Fruit fly (Drosophila melanogaster) whole organism, prepupa: Measurements from ENCODE around the gene mRpS14.
A peak's percentile ranks its signal among the peaks of the same experiment; 100 is the strongest.

Experiments used
- CG11294 ChIP-seq: fragments of 200-800 bp; sonication (Bioruptor generic); IDR thresholded peaks from 2 replicates; pipeline ENCODE4 v1.3.6; 2022; ENCODE audit warnings: missing biosample characterization, missing genetic modification characterization
- CG34406 ChIP-seq: fragments of 200-800 bp; sonication (Bioruptor generic); optimal IDR thresholded peaks from 3 replicates; lab custom pipeline; 2016; ENCODE audit warnings: missing biosample characterization, missing genetic modification characterization
- CG4318 ChIP-seq: fragments of 200-800 bp; sonication (Bioruptor generic); optimal IDR thresholded peaks from 3 replicates; lab custom pipeline; 2017; ENCODE audit warnings: missing biosample characterization, mild to moderate bottlenecking, missing genetic modification characterization
- CG6854 ChIP-seq: fragments of 200-800 bp; sonication (Bioruptor generic); optimal IDR thresholded peaks from 2 replicates; lab custom pipeline; 2017; ENCODE audit warnings: missing biosample characterization, mild to moderate bottlenecking, missing genetic modification characterization
- Gug ChIP-seq: fragments of 200-800 bp; sonication (Bioruptor generic); IDR thresholded peaks from 2 replicates; pipeline ENCODE4 v1.3.6; 2022; ENCODE audit warnings: missing biosample characterization, missing genetic modification characterization
- Hr38 ChIP-seq: sonication (Bioruptor generic); optimal IDR thresholded peaks from 2 replicates; lab custom pipeline; 2016; ENCODE audit warnings: missing biosample characterization, missing genetic modification characterization
- Hr39 ChIP-seq: fragments of 200-800 bp; sonication (Bioruptor generic); optimal IDR thresholded peaks from 2 replicates; lab custom pipeline; 2016; ENCODE audit warnings: missing biosample characterization, missing genetic modification characterization
- Hr4 ChIP-seq: fragments of 200-800 bp; sonication (Bioruptor generic); optimal IDR thresholded peaks from 3 replicates; lab custom pipeline; 2016; ENCODE audit warnings: missing biosample characterization, missing genetic modification characterization
- Met ChIP-seq: fragments of 200-800 bp; sonication (Bioruptor generic); optimal IDR thresholded peaks from 3 replicates; lab custom pipeline; 2016; ENCODE audit warnings: missing biosample characterization, missing genetic modification characterization
- Sox102F ChIP-seq: fragments of 200-800 bp; sonication (Bioruptor generic); optimal IDR thresholded peaks from 2 replicates; lab custom pipeline; 2016; ENCODE audit warnings: missing biosample characterization, mild to moderate bottlenecking, missing genetic modification characterization
- dsx ChIP-seq: fragments of 200-800 bp; optimal IDR thresholded peaks from 3 replicates; lab custom pipeline; 2019; ENCODE audit warnings: missing biosample characterization, mild to moderate bottlenecking, missing genetic modification characterization, moderate library complexity; ENCODE audit not compliant: poor library complexity, severe bottlenecking
- eg ChIP-seq: fragments of 200-800 bp; sonication (Bioruptor generic); IDR thresholded peaks from 3 replicates; pipeline ENCODE4 v1.3.6; 2022; ENCODE audit warnings: missing biosample characterization, missing genetic modification characterization
- fd85E ChIP-seq: fragments of 200-800 bp; sonication (Bioruptor generic); optimal IDR thresholded peaks from 3 replicates; lab custom pipeline; 2016; ENCODE audit warnings: missing biosample characterization, missing genetic modification characterization
- salr ChIP-seq, 2 experiments: fragments of 200-800 bp; sonication (Bioruptor generic); optimal IDR thresholded peaks; 3 replicates each; lab custom pipeline; 2016 to 2018; ENCODE audit warnings: missing biosample characterization in 2 of 2, missing genetic modification characterization in 2 of 2, mild to moderate bottlenecking in 1 of 2

DNA sequence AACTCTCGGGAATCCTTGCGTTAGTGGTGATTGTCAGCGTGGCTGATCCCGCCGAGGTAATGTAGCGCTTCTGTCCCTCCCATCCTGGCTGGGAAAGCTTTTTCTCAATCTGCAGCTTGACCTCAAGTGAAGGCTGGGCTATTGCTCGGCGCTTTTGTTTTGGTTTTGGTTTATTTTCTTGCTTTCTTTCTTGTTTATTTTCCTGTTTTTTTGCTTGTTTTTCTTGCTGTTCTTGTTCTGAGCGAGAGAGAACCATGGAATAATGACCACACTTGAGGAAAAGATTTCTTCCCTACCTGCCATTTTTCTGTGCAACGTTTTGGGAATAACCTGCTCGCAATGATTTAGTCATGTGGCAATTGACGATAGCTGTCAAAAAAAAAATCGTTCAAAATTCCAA, 5.0 kb upstream of the mRpS14 start:
- no peak for TF ChIP-seq CG34406 (GFP tag; lab: Kevin White, UChicago)
- no peak for TF ChIP-seq Met (GFP tag; lab: Kevin White, UChicago)
- TF ChIP-seq Hr38 (GFP tag; lab: Kevin White, UChicago) = no peak
- TF ChIP-seq Sox102F = no peak
- no peak for TF ChIP-seq CG11294 (GFP tag; lab: Robert Waterston, UW)
- TF ChIP-seq salr (GFP tag; optimal IDR thresholded peaks at IDR 0.05; lab: Kevin White, UChicago) = peak in 1 of 2 experiments; percentile 53
- peak; percentile 53; the same call in 2 of the 3 replicates for TF ChIP-seq eg (GFP tag; lab: Robert Waterston, UW)
- no peak for TF ChIP-seq Hr39
- no peak for TF ChIP-seq CG4318 (GFP tag; lab: Kevin White, UChicago)
- peak; percentile 66 for TF ChIP-seq dsx (GFP tag; lab: Kevin White, UChicago)
- TF ChIP-seq CG6854 (GFP tag; lab: Kevin White, UChicago) = peak; percentile 37
- no peak for TF ChIP-seq fd85E
- TF ChIP-seq Hr4 (GFP tag; lab: Kevin White, UChicago) = no peak
- TF ChIP-seq Gug (GFP tag; lab: Robert Waterston, UW) = no peak
